Worm (Caenorhabditis elegans) whole organism, young adult: Measurements from ENCODE around the gene ZK546.19.

Source experiments
- B0336.3 ChIP-seq: fragments of 200-800 bp; sonication (Bioruptor generic); IDR thresholded peaks from 2 replicates; pipeline ENCODE4 v1.3.6; 2022; ENCODE audit warnings: missing genetic modification characterization, missing compliant biosample characterization
- C06A6.2 ChIP-seq: fragments of 200-800 bp; sonication (Bioruptor generic); conservative IDR thresholded peaks from 2 replicates; pipeline ENCODE4 v1.3.6; 2022; ENCODE audit warnings: missing genetic modification characterization, missing compliant biosample characterization
- C17E4.6 ChIP-seq: fragments of 200-800 bp; sonication (Bioruptor generic); IDR thresholded peaks from 2 replicates; pipeline ENCODE4 v1.3.6; 2022; ENCODE audit warnings: missing genetic modification reagents, missing genetic modification characterization, missing compliant biosample characterization
- F33H1.4 ChIP-seq: fragments of 200-800 bp; sonication (Bioruptor generic); IDR thresholded peaks from 2 replicates; pipeline ENCODE4 v1.3.6; 2022; ENCODE audit warnings: missing genetic modification reagents, missing genetic modification characterization, missing compliant biosample characterization
- T07F8.4 ChIP-seq: sonication (generic microtip); optimal IDR thresholded peaks from 2 replicates; lab custom pipeline; 2016; ENCODE audit warnings: mild to moderate bottlenecking, missing genetic modification characterization, moderate library complexity, missing compliant biosample characterization
- Y53G8AR.9 ChIP-seq: fragments of 200-800 bp; sonication (Bioruptor generic); conservative IDR thresholded peaks from 2 replicates; pipeline ENCODE4 v1.3.6; 2022; ENCODE audit warnings: missing genetic modification reagents, missing genetic modification characterization, missing compliant biosample characterization
- Y56A3A.18 ChIP-seq: fragments of 200-800 bp; sonication (Bioruptor generic); IDR thresholded peaks from 2 replicates; pipeline ENCODE4 v1.3.6; 2022; ENCODE audit warnings: missing genetic modification reagents, missing genetic modification characterization, missing compliant biosample characterization
- Y79H2A.3 ChIP-seq: fragments of 200-800 bp; sonication (Bioruptor generic); conservative IDR thresholded peaks from 2 replicates; pipeline ENCODE4 v1.3.6; 2022; ENCODE audit warnings: missing genetic modification reagents, missing genetic modification characterization, missing compliant biosample characterization
- ZK185.1 ChIP-seq: sonication (generic microtip); optimal IDR thresholded peaks from 2 replicates; lab custom pipeline; 2016; ENCODE audit warnings: mild to moderate bottlenecking, missing genetic modification characterization, missing compliant biosample characterization; ENCODE audit not compliant: poor library complexity, severe bottlenecking
- akir-1 ChIP-seq: fragments of 200-800 bp; sonication (Bioruptor generic); optimal IDR thresholded peaks from 2 replicates; lab custom pipeline; 2018; ENCODE audit warnings: mild to moderate bottlenecking, missing genetic modification characterization, moderate library complexity, missing compliant biosample characterization
- ama-1 ChIP-seq, 3 experiments: fragments of 150-350 bp in 1 of 3; sonication (generic microtip) in 2 of 3; optimal IDR thresholded peaks; 2 replicates each; lab custom pipeline; 2014 to 2018; ENCODE audit warnings: missing biosample characterization in 2 of 3, missing genetic modification characterization in 2 of 3, missing genetic modification reagents in 2 of 3
- attf-3 ChIP-seq: fragments of 200-800 bp; sonication (Bioruptor generic); conservative IDR thresholded peaks from 2 replicates; pipeline ENCODE4 v1.3.6; 2022; ENCODE audit warnings: missing genetic modification reagents, missing genetic modification characterization, missing compliant biosample characterization
- bed-1 ChIP-seq: fragments of 200-800 bp; sonication (Bioruptor generic); IDR thresholded peaks from 2 replicates; pipeline ENCODE4 v1.3.6; 2022; ENCODE audit warnings: missing genetic modification reagents, missing genetic modification characterization, missing compliant biosample characterization
- ceh-27 ChIP-seq: fragments of 200-800 bp; sonication (Bioruptor generic); optimal IDR thresholded peaks from 2 replicates; lab custom pipeline; 2018; ENCODE audit warnings: mild to moderate bottlenecking, missing genetic modification characterization, moderate library complexity, missing compliant biosample characterization
- ceh-58 ChIP-seq: fragments of 200-800 bp; sonication (Bioruptor generic); IDR thresholded peaks from 2 replicates; pipeline ENCODE4 v1.3.6; 2022; ENCODE audit warnings: missing genetic modification characterization, missing compliant biosample characterization
- dox-1 ChIP-seq: fragments of 200-800 bp; sonication (Bioruptor generic); IDR thresholded peaks from 2 replicates; pipeline ENCODE4 v1.3.6; 2022; ENCODE audit warnings: missing genetic modification reagents, missing genetic modification characterization, missing compliant biosample characterization
- dpff-1 ChIP-seq: sonication (generic microtip); optimal IDR thresholded peaks from 2 replicates; lab custom pipeline; 2017; ENCODE audit warnings: mild to moderate bottlenecking, missing genetic modification characterization, missing compliant biosample characterization
- egl-18 ChIP-seq: fragments of 200-800 bp; sonication (Bioruptor generic); IDR thresholded peaks from 2 replicates; pipeline ENCODE4 v1.3.6; 2022; ENCODE audit warnings: missing genetic modification reagents, missing genetic modification characterization, missing compliant biosample characterization
- ekl-4 ChIP-seq: fragments of 200-800 bp; sonication (Bioruptor generic); IDR thresholded peaks from 2 replicates; pipeline ENCODE4 v1.3.6; 2022; ENCODE audit warnings: missing genetic modification reagents, missing genetic modification characterization, missing compliant biosample characterization
- gei-17 ChIP-seq: fragments of 200-800 bp; sonication (Bioruptor generic); optimal IDR thresholded peaks from 2 replicates; lab custom pipeline; 2018; ENCODE audit warnings: mild to moderate bottlenecking, missing genetic modification characterization, missing compliant biosample characterization
- him-1 ChIP-seq: sonication (generic microtip); optimal IDR thresholded peaks from 2 replicates; lab custom pipeline; 2016; ENCODE audit warnings: missing genotype, missing genetic modification reagents, missing genetic modification characterization, missing compliant biosample characterization
- hmg-1.2 ChIP-seq: fragments of 200-800 bp; sonication (Bioruptor generic); IDR thresholded peaks from 2 replicates; pipeline ENCODE4 v1.3.6; 2022; ENCODE audit warnings: missing genetic modification reagents, missing genetic modification characterization, missing compliant biosample characterization
- hrde-1 ChIP-seq: sonication (generic microtip); optimal IDR thresholded peaks from 2 replicates; lab custom pipeline; 2016; ENCODE audit warnings: missing genetic modification characterization, mild to moderate bottlenecking, missing compliant biosample characterization, moderate library complexity, missing genotype, missing genetic modification reagents, borderline replicate concordance
- lin-26 ChIP-seq: fragments of 200-800 bp; sonication (Bioruptor generic); IDR thresholded peaks from 2 replicates; pipeline ENCODE4 v1.3.6; 2022; ENCODE audit warnings: missing genetic modification reagents, missing genetic modification characterization, missing compliant biosample characterization
- lin-40 ChIP-seq: sonication (generic microtip); optimal IDR thresholded peaks from 2 replicates; lab custom pipeline; 2016; ENCODE audit warnings: missing genetic modification characterization, mild to moderate bottlenecking, missing compliant biosample characterization, missing genotype, missing genetic modification reagents
- lsy-27 ChIP-seq: sonication (generic microtip); optimal IDR thresholded peaks from 2 replicates; lab custom pipeline; 2017; ENCODE audit warnings: missing genetic modification characterization, mild to moderate bottlenecking, missing compliant biosample characterization, antibody characterized with exemption, missing genotype, borderline replicate concordance; ENCODE audit not compliant: insufficient read depth
- madf-10 ChIP-seq: sonication (generic microtip); optimal IDR thresholded peaks from 2 replicates; lab custom pipeline; 2016; ENCODE audit warnings: mild to moderate bottlenecking, missing genetic modification characterization, missing compliant biosample characterization
- madf-6 ChIP-seq: fragments of 200-800 bp; sonication (Bioruptor generic); IDR thresholded peaks from 2 replicates; pipeline ENCODE4 v1.3.6; 2022; ENCODE audit warnings: missing genetic modification reagents, missing genetic modification characterization, missing compliant biosample characterization
- mel-28 ChIP-seq: sonication (generic microtip); optimal IDR thresholded peaks from 2 replicates; lab custom pipeline; 2016; ENCODE audit warnings: borderline replicate concordance, mild to moderate bottlenecking, missing genetic modification characterization, missing compliant biosample characterization
- nfya-2 ChIP-seq: fragments of 200-800 bp; sonication (Bioruptor generic); IDR thresholded peaks from 2 replicates; pipeline ENCODE4 v1.3.6; 2022; ENCODE audit warnings: missing genetic modification reagents, missing genetic modification characterization, missing compliant biosample characterization
- nfyb-1 ChIP-seq: fragments of 200-800 bp; sonication (Bioruptor generic); IDR thresholded peaks from 2 replicates; pipeline ENCODE4 v1.3.6; 2022; ENCODE audit warnings: missing genetic modification reagents, missing genetic modification characterization, missing compliant biosample characterization
- nhr-80 ChIP-seq: sonication (generic microtip); optimal IDR thresholded peaks from 2 replicates; lab custom pipeline; 2016; ENCODE audit warnings: missing genetic modification characterization, missing compliant biosample characterization
- pbrm-1 ChIP-seq: fragments of 200-800 bp; sonication (Bioruptor generic); IDR thresholded peaks from 2 replicates; pipeline ENCODE4 v1.3.6; 2022; ENCODE audit warnings: missing genetic modification reagents, missing genetic modification characterization, missing compliant biosample characterization
- sdz-38 ChIP-seq: sonication (generic microtip); optimal IDR thresholded peaks from 2 replicates; lab custom pipeline; 2016; ENCODE audit warnings: missing genotype, missing genetic modification characterization, missing compliant biosample characterization
- snpc-1.3 ChIP-seq: sonication (generic microtip); optimal IDR thresholded peaks from 2 replicates; lab custom pipeline; 2017; ENCODE audit warnings: missing genetic modification characterization, mild to moderate bottlenecking, missing compliant biosample characterization, antibody characterized with exemption, moderate library complexity, missing genotype, missing genetic modification reagents; ENCODE audit not compliant: insufficient read depth
- snpc-3.4 ChIP-seq: sonication (generic microtip); optimal IDR thresholded peaks from 2 replicates; lab custom pipeline; 2017; ENCODE audit warnings: missing genetic modification characterization, mild to moderate bottlenecking, missing compliant biosample characterization, antibody characterized with exemption, moderate library complexity, missing genotype, missing genetic modification reagents
- somi-1 ChIP-seq: fragments of 200-800 bp; sonication (Bioruptor generic); optimal IDR thresholded peaks from 2 replicates; lab custom pipeline; 2018; ENCODE audit warnings: mild to moderate bottlenecking, missing genetic modification characterization, missing compliant biosample characterization
- sptf-2 ChIP-seq: fragments of 200-800 bp; sonication (Bioruptor generic); optimal IDR thresholded peaks from 2 replicates; lab custom pipeline; 2018; ENCODE audit warnings: mild to moderate bottlenecking, missing genetic modification characterization, missing compliant biosample characterization
- zfh-2 ChIP-seq: fragments of 200-800 bp; sonication (Bioruptor generic); conservative IDR thresholded peaks from 2 replicates; pipeline ENCODE4 v1.3.6; 2022; ENCODE audit warnings: missing genetic modification reagents, missing genetic modification characterization, missing compliant biosample characterization
- ztf-25 ChIP-seq: fragments of 200-800 bp; sonication (Bioruptor generic); IDR thresholded peaks from 2 replicates; pipeline ENCODE4 v1.3.6; 2022; ENCODE audit warnings: missing genetic modification reagents, missing genetic modification characterization, missing compliant biosample characterization

Gene ZK546.19

ce11 chrII:4942829-4943228 lies 1.3 kb downstream of the ZK546.19 start:
- TF ChIP-seq lsy-27 (tag; lab: Kevin White, UChicago) (no peak), nhr-80 (tag; lab: Kevin White, UChicago) (peak; percentile 21), pbrm-1 (GFP tag; lab: Robert Waterston, UW) (no peak)

ce11 chrII:4943849-4944248 lies 2.3 kb downstream of the ZK546.19 start, which contains the start of gene mdt-4:
mdt-4 (minus strand) TSS chrII:4943949.
- TF ChIP-seq ekl-4 (GFP tag; lab: Robert Waterston, UW) (no peak), F33H1.4 (GFP tag; lab: Robert Waterston, UW) (no peak), ceh-58 (no peak), dpff-1 (no peak), mel-28 (tag; lab: Kevin White, UChicago) (no peak), madf-10 (no peak), ztf-25 (GFP tag; lab: Robert Waterston, UW) (no peak), C17E4.6 (GFP tag; lab: Robert Waterston, UW) (no peak), T07F8.4 (tag; lab: Kevin White, UChicago) (no peak), gei-17 (no peak), lin-40 (tag; lab: Kevin White, UChicago) (no peak), sptf-2 (GFP tag; lab: Kevin White, UChicago) (no peak), sdz-38 (no peak), him-1 (tag; lab: Kevin White, UChicago) (no peak), bed-1 (no peak), snpc-1.3 (tag; lab: Kevin White, UChicago) (no peak), lin-26 (GFP tag; lab: Robert Waterston, UW) (no peak)
- TF ChIP-seq, all 124 proteins: peak for 0

ce11 chrII:4945695-4946094 lies 4.2 kb downstream of the ZK546.19 start, which contains the start of the genes gldi-11 and ZK546.2:
gldi-11 (minus strand) TSS chrII:4945789.
ZK546.2 (plus strand) TSS chrII:4946027.
- TF ChIP-seq zfh-2 (GFP tag; lab: Robert Waterston, UW): no peak
- TF ChIP-seq attf-3 (GFP tag; lab: Robert Waterston, UW): peak; percentile 82

- TF ChIP-seq pbrm-1 (GFP tag; lab: Robert Waterston, UW) (no peak), ZK185.1 (tag; lab: Kevin White, UChicago) (peak; percentile 23), him-1 (tag; lab: Kevin White, UChicago) (no peak)
These were observed 5.2 kb downstream of the ZK546.19 start for ce11 chrII:4946775-4947174.

ce11 chrII:4948118-4948517 lies 6.6 kb downstream of the ZK546.19 start:
- TF ChIP-seq C17E4.6 (GFP tag; lab: Robert Waterston, UW): peak; percentile 52; the same call in 1 of the 2 replicates
- TF ChIP-seq Y53G8AR.9 (GFP tag; lab: Robert Waterston, UW): 0 out of 2 replicates have a peak, but pooled peaks have one; percentile 47
- TF ChIP-seq dox-1 (GFP tag; lab: Robert Waterston, UW): no peak
- TF ChIP-seq akir-1: no peak
- 0 out of 2 replicates have a peak, but pooled peaks have one; percentile 10 for TF ChIP-seq nfyb-1 (GFP tag; lab: Robert Waterston, UW)
- 0 out of 2 replicates have a peak, but pooled peaks have one; percentile 17 for TF ChIP-seq ekl-4 (GFP tag; lab: Robert Waterston, UW)
- TF ChIP-seq egl-18: 0 out of 2 replicates have a peak, but pooled peaks have one; percentile 54
- TF ChIP-seq hmg-1.2: peak; percentile 4; the same call in 1 of the 2 replicates
- no peak for TF ChIP-seq C06A6.2
- no peak for TF ChIP-seq somi-1 (GFP tag; lab: Kevin White, UChicago)
- TF ChIP-seq hrde-1: peak; percentile 13
- TF ChIP-seq snpc-3.4 (tag; lab: Kevin White, UChicago): peak; percentile 46
- no peak for TF ChIP-seq nfya-2 (GFP tag; lab: Robert Waterston, UW)
- no peak for TF ChIP-seq Y79H2A.3 (GFP tag; lab: Robert Waterston, UW)
- TF ChIP-seq ceh-27 (GFP tag; lab: Kevin White, UChicago): no peak
- TF ChIP-seq B0336.3: peak; percentile 62; the same call in 1 of the 2 replicates
- no peak for TF ChIP-seq Y56A3A.18 (GFP tag; lab: Robert Waterston, UW)
- TF ChIP-seq ama-1 (optimal IDR thresholded peaks at IDR 0.05; lab: Kevin White, UChicago): no peak
- TF ChIP-seq ama-1 (GFP tag; optimal IDR thresholded peaks at IDR 0.05; lab: Kevin White, UChicago): no peak
- TF ChIP-seq madf-6: peak; percentile 43
